In the genomic region with DNA sequence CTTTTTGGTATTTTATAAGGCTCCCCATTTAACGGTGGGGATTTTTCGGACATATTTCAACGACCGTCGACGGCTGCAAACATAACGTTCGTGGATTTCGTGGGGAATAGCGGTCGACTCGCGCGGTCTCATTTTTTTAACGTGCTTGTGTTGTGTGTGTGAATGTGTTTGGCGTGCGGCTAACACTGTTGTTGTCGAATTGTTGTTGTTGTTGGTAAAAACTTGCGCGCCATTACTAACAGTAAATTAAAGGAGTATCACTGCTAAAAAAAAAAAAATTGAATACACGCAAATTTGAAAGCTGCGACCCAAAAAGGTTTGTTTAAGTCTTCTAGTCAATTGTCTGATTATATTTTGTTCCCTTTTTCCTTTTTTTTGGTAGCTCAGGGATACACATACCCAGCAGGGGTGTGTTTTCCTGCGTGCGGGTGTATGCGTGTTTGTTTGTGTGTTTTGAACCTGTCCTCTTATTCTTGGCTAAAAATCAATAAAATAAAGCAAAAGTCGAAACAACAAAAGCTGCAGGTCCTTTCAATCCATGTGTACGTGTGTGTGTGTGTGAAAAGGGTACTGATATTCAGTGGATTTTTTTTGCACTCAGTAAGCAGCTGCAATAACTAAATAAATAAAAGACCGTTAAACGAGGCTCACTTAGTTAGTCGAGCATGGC, we compare ENCODE assay signal across 1 fruit fly cellular context.
TF ChIP-seq lines count a peak whose summit lies in the region.

TSS of gene CG12991 (plus strand) at position 80 of the 670 bp plus-strand sequence.

TF ChIP-seq in whole organism, embryonic, 481 proteins besides CTCF, POLR2A, EP300 and RAD21 (continued from another document and continues in another):
- TF ChIP-seq CG8089 (GFP tag; optimal IDR thresholded peaks at IDR 0.05; lab: Kevin White, UChicago), result no peak
- TF ChIP-seq CG9932 (GFP tag; IDR thresholded peaks at IDR 0.05; lab: Robert Waterston, UW), result 0 out of 2 replicates have a peak, but pooled peaks have one; percentile 13
- TF ChIP-seq kah (GFP tag; optimal IDR thresholded peaks at IDR 0.05; lab: Kevin White, UChicago), result no peak
- peak; percentile 39 for TF ChIP-seq MESR4 (GFP tag; optimal IDR thresholded peaks at IDR 0.05; lab: Kevin White, UChicago)
- TF ChIP-seq CG2202 (tag; optimal IDR thresholded peaks at IDR 0.05; lab: Kevin White, UChicago), result no peak
- TF ChIP-seq ac (GFP tag; optimal IDR thresholded peaks at IDR 0.05; lab: Kevin White, UChicago), result no peak
- TF ChIP-seq CG13287 (GFP tag; IDR thresholded peaks at IDR 0.05; lab: Robert Waterston, UW; ENCODE audit: partially characterized antibody), result no peak; the same call in 1 of the 2 replicates
- TF ChIP-seq trh (GFP tag; optimal IDR thresholded peaks at IDR 0.05; lab: Kevin White, UChicago), result no peak
- no peak for TF ChIP-seq CG13424 (tag; optimal IDR thresholded peaks at IDR 0.05; lab: Kevin White, UChicago)
- no peak for TF ChIP-seq Pdp1 (GFP tag; optimal IDR thresholded peaks at IDR 0.05; lab: Kevin White, UChicago)
- no peak for TF ChIP-seq gcm (GFP tag; optimal IDR thresholded peaks at IDR 0.05; lab: Kevin White, UChicago)
- TF ChIP-seq Fer1 (GFP tag; optimal IDR thresholded peaks at IDR 0.05; lab: Kevin White, UChicago), result peak; percentile 52
- no peak for TF ChIP-seq Oli (tag; optimal IDR thresholded peaks at IDR 0.05; lab: Kevin White, UChicago)
- TF ChIP-seq CrebB (tag; optimal IDR thresholded peaks at IDR 0.05; lab: Kevin White, UChicago), result no peak
- TF ChIP-seq jing (GFP tag; optimal IDR thresholded peaks at IDR 0.05; lab: Kevin White, UChicago), result no peak
- TF ChIP-seq CG7987 (GFP tag; optimal IDR thresholded peaks at IDR 0.05; lab: Kevin White, UChicago), result no peak
- no peak for TF ChIP-seq CG6854 (GFP tag; optimal IDR thresholded peaks at IDR 0.05; lab: Kevin White, UChicago)
- peak; percentile 78 for TF ChIP-seq CG4360 (GFP tag; IDR thresholded peaks at IDR 0.05; lab: Robert Waterston, UW)
- no peak for TF ChIP-seq Neu2 (GFP tag; optimal IDR thresholded peaks at IDR 0.05; lab: Kevin White, UChicago; ENCODE audit: borderline replicate concordance)
- TF ChIP-seq nerfin-2 (GFP tag; IDR thresholded peaks at IDR 0.05; lab: Robert Waterston, UW; ENCODE audit: partially characterized antibody), result no peak
- TF ChIP-seq CG13624 (GFP tag; optimal IDR thresholded peaks at IDR 0.05; lab: Kevin White, UChicago), result no peak
- peak; percentile 27 for TF ChIP-seq CG17359 (tag; optimal IDR thresholded peaks at IDR 0.05; lab: Kevin White, UChicago)
- TF ChIP-seq TFAM (GFP tag; optimal IDR thresholded peaks at IDR 0.05; lab: Kevin White, UChicago), result no peak
- no peak for TF ChIP-seq Ada2b (GFP tag; IDR thresholded peaks at IDR 0.05; lab: Robert Waterston, UW)
- no peak for TF ChIP-seq CG6791 (GFP tag; IDR thresholded peaks at IDR 0.05; lab: Robert Waterston, UW; ENCODE audit: partially characterized antibody)
- no peak for TF ChIP-seq CG2129 (GFP tag; IDR thresholded peaks at IDR 0.05; lab: Robert Waterston, UW; ENCODE audit: partially characterized antibody)
- TF ChIP-seq Stat92E (GFP tag; optimal IDR thresholded peaks at IDR 0.05; lab: Kevin White, UChicago), result no peak
- TF ChIP-seq fd3F (GFP tag; optimal IDR thresholded peaks at IDR 0.05; lab: Kevin White, UChicago), result no peak
- no peak for TF ChIP-seq CG11398 (GFP tag; optimal IDR thresholded peaks at IDR 0.05; lab: Kevin White, UChicago)
- no peak for TF ChIP-seq Mes4 (GFP tag; optimal IDR thresholded peaks at IDR 0.05; lab: Kevin White, UChicago)
- TF ChIP-seq ase (GFP tag; IDR thresholded peaks at IDR 0.05; lab: Robert Waterston, UW), result no peak
- TF ChIP-seq CG32532 (GFP tag; IDR thresholded peaks at IDR 0.05; lab: Robert Waterston, UW), result peak; percentile 52; the same call in 1 of the 2 replicates
- no peak for TF ChIP-seq CG1602 (GFP tag; optimal IDR thresholded peaks at IDR 0.05; lab: Kevin White, UChicago)
- no peak for TF ChIP-seq Ets65A (GFP tag; lab: Kevin White, UChicago)
- TF ChIP-seq CG32772 (GFP tag; IDR thresholded peaks at IDR 0.05; lab: Robert Waterston, UW), result no peak
- no peak for TF ChIP-seq Elba2 (GFP tag; optimal IDR thresholded peaks at IDR 0.05; lab: Kevin White, UChicago)
- TF ChIP-seq CG31388 (GFP tag; optimal IDR thresholded peaks at IDR 0.05; lab: Kevin White, UChicago), result no peak
- no peak for TF ChIP-seq CG9609 (GFP tag; optimal IDR thresholded peaks at IDR 0.05; lab: Kevin White, UChicago)
- peak; percentile 19 for TF ChIP-seq zfh2 (GFP tag; optimal IDR thresholded peaks at IDR 0.05; lab: Kevin White, UChicago)
- TF ChIP-seq salm (tag; optimal IDR thresholded peaks at IDR 0.05; lab: Kevin White, UChicago), result no peak
- TF ChIP-seq CG9215 (GFP tag; IDR thresholded peaks at IDR 0.05; lab: Robert Waterston, UW), result no peak
- peak; percentile 26; the same call in 1 of the 2 replicates for TF ChIP-seq vvl (GFP tag; IDR thresholded peaks at IDR 0.05; lab: Robert Waterston, UW)
- TF ChIP-seq CG16863 (GFP tag; optimal IDR thresholded peaks at IDR 0.05; lab: Kevin White, UChicago), result no peak
- no peak for TF ChIP-seq CG30403 (GFP tag; optimal IDR thresholded peaks at IDR 0.05; lab: Kevin White, UChicago)
- TF ChIP-seq Rfx (GFP tag; IDR thresholded peaks at IDR 0.05; lab: Robert Waterston, UW), result peak; percentile 45
- TF ChIP-seq chm (GFP tag; IDR thresholded peaks at IDR 0.05; lab: Robert Waterston, UW), result peak; percentile 62; the same call in 1 of the 2 replicates
- TF ChIP-seq CG17829 (tag; optimal IDR thresholded peaks at IDR 0.05; lab: Kevin White, UChicago), result no peak
- peak; percentile 2 for TF ChIP-seq CG7839 (tag; optimal IDR thresholded peaks at IDR 0.05; lab: Kevin White, UChicago)
- TF ChIP-seq D19A (tag; optimal IDR thresholded peaks at IDR 0.05; lab: Kevin White, UChicago), result no peak
- TF ChIP-seq CG18262 (tag; optimal IDR thresholded peaks at IDR 0.05; lab: Kevin White, UChicago), result no peak
- TF ChIP-seq gt (GFP tag; IDR thresholded peaks at IDR 0.05; lab: Robert Waterston, UW), result no peak
- no peak for TF ChIP-seq CG15696 (tag; optimal IDR thresholded peaks at IDR 0.05; lab: Kevin White, UChicago)
- no peak for TF ChIP-seq da (GFP tag; optimal IDR thresholded peaks at IDR 0.05; lab: Kevin White, UChicago)
- no peak for TF ChIP-seq CG6683 (GFP tag; optimal IDR thresholded peaks at IDR 0.05; lab: Kevin White, UChicago)
- peak; percentile 37 for TF ChIP-seq lab (GFP tag; optimal IDR thresholded peaks at IDR 0.05; lab: Kevin White, UChicago)
- no peak for TF ChIP-seq CG15514 (GFP tag; optimal IDR thresholded peaks at IDR 0.05; lab: Kevin White, UChicago)
- peak; percentile 51 for TF ChIP-seq cg (GFP tag; optimal IDR thresholded peaks at IDR 0.05; lab: Kevin White, UChicago)
- TF ChIP-seq aop (GFP tag; IDR thresholded peaks at IDR 0.05; lab: Robert Waterston, UW), result no peak
- TF ChIP-seq Atf3 (GFP tag; optimal IDR thresholded peaks at IDR 0.05; lab: Kevin White, UChicago), result no peak
- TF ChIP-seq CG13775 (GFP tag; optimal IDR thresholded peaks at IDR 0.05; lab: Kevin White, UChicago), result no peak
- no peak for TF ChIP-seq CG7745 (tag; optimal IDR thresholded peaks at IDR 0.05; lab: Kevin White, UChicago)
- TF ChIP-seq amos (GFP tag; IDR thresholded peaks at IDR 0.05; lab: Robert Waterston, UW; ENCODE audit: partially characterized antibody), result no peak; the same call in 1 of the 2 replicates
- TF ChIP-seq Eip74EF (GFP tag; optimal IDR thresholded peaks at IDR 0.05; lab: Kevin White, UChicago), result no peak
- peak; percentile 29; the same call in 1 of the 2 replicates for TF ChIP-seq E2f1 (GFP tag; IDR thresholded peaks at IDR 0.05; lab: Robert Waterston, UW)
- TF ChIP-seq mam (GFP tag; optimal IDR thresholded peaks at IDR 0.05; lab: Kevin White, UChicago), result peak; percentile 16
- TF ChIP-seq Doc3 (GFP tag; IDR thresholded peaks at IDR 0.05; lab: Robert Waterston, UW; ENCODE audit: partially characterized antibody), result no peak
- peak; percentile 10 for TF ChIP-seq CG12659 (GFP tag; optimal IDR thresholded peaks at IDR 0.05; lab: Kevin White, UChicago)
- TF ChIP-seq CG15011 (GFP tag; optimal IDR thresholded peaks at IDR 0.05; lab: Kevin White, UChicago), result no peak
- TF ChIP-seq Oaz (GFP tag; IDR thresholded peaks at IDR 0.05; lab: Robert Waterston, UW), result no peak
- TF ChIP-seq cwo (GFP tag; optimal IDR thresholded peaks at IDR 0.05; lab: Kevin White, UChicago), result no peak
- no peak for TF ChIP-seq CG6254 (GFP tag; optimal IDR thresholded peaks at IDR 0.05; lab: Kevin White, UChicago)
- no peak for TF ChIP-seq CG1603 (tag; optimal IDR thresholded peaks at IDR 0.05; lab: Kevin White, UChicago)
- TF ChIP-seq dan (GFP tag; IDR thresholded peaks at IDR 0.05; lab: Robert Waterston, UW), result no peak
- no peak for TF ChIP-seq CG4282 (GFP tag; optimal IDR thresholded peaks at IDR 0.05; lab: Kevin White, UChicago)
- TF ChIP-seq CG9876 (GFP tag; optimal IDR thresholded peaks at IDR 0.05; lab: Kevin White, UChicago), result no peak
- no peak for TF ChIP-seq Poxn (GFP tag; IDR thresholded peaks at IDR 0.05; lab: Robert Waterston, UW)
- TF ChIP-seq luna (GFP tag; optimal IDR thresholded peaks at IDR 0.05; lab: Kevin White, UChicago), result no peak
- 0 out of 3 replicates have a peak, but pooled peaks have one; percentile 36 for TF ChIP-seq C15 (GFP tag; IDR thresholded peaks at IDR 0.05; lab: Robert Waterston, UW)
- TF ChIP-seq bab2 (GFP tag; optimal IDR thresholded peaks at IDR 0.05; lab: Kevin White, UChicago), result no peak
- TF ChIP-seq mld (GFP tag; IDR thresholded peaks at IDR 0.05; lab: Robert Waterston, UW; ENCODE audit: partially characterized antibody), result no peak
- peak; percentile 24 for TF ChIP-seq CG2120 (GFP tag; optimal IDR thresholded peaks at IDR 0.05; lab: Kevin White, UChicago)
- no peak for TF ChIP-seq az2 (GFP tag; optimal IDR thresholded peaks at IDR 0.05; lab: Kevin White, UChicago)
- TF ChIP-seq CG11723 (GFP tag; optimal IDR thresholded peaks at IDR 0.05; lab: Kevin White, UChicago), result no peak
- TF ChIP-seq CG3281 (GFP tag; optimal IDR thresholded peaks at IDR 0.05; lab: Kevin White, UChicago), result peak; percentile 36
- TF ChIP-seq Dip3 (GFP tag; optimal IDR thresholded peaks at IDR 0.05; lab: Kevin White, UChicago), result no peak
- TF ChIP-seq CG12104 (GFP tag; optimal IDR thresholded peaks at IDR 0.05; lab: Kevin White, UChicago), result no peak
- no peak for TF ChIP-seq otp (GFP tag; IDR thresholded peaks at IDR 0.05; lab: Robert Waterston, UW)
- no peak for TF ChIP-seq CG18476 (GFP tag; optimal IDR thresholded peaks at IDR 0.05; lab: Kevin White, UChicago)
- TF ChIP-seq Side (GFP tag; optimal IDR thresholded peaks at IDR 0.05; lab: Kevin White, UChicago), result no peak
- peak; percentile 31 for TF ChIP-seq pita (GFP tag; optimal IDR thresholded peaks at IDR 0.05; lab: Kevin White, UChicago)
- TF ChIP-seq CG11695 (GFP tag; IDR thresholded peaks at IDR 0.05; lab: Robert Waterston, UW), result peak; percentile 81
- no peak for TF ChIP-seq CG17568 (GFP tag; optimal IDR thresholded peaks at IDR 0.05; lab: Kevin White, UChicago)
- TF ChIP-seq Vsx1 (GFP tag; optimal IDR thresholded peaks at IDR 0.05; lab: Kevin White, UChicago), result no peak
- no peak for TF ChIP-seq CG4707 (GFP tag; optimal IDR thresholded peaks at IDR 0.05; lab: Kevin White, UChicago)
- TF ChIP-seq pb (GFP tag; optimal IDR thresholded peaks at IDR 0.05; lab: Kevin White, UChicago), result no peak
- no peak for TF ChIP-seq vfl (GFP tag; optimal IDR thresholded peaks at IDR 0.05; lab: Kevin White, UChicago)
- TF ChIP-seq CG8478 (optimal IDR thresholded peaks at IDR 0.05; lab: Kevin White, UChicago), result no peak
- no peak for TF ChIP-seq exex (tag; optimal IDR thresholded peaks at IDR 0.05; lab: Kevin White, UChicago)
- TF ChIP-seq CG4424 (GFP tag; optimal IDR thresholded peaks at IDR 0.05; lab: Kevin White, UChicago), result no peak
- no peak for TF ChIP-seq CG5180 (GFP tag; optimal IDR thresholded peaks at IDR 0.05; lab: Kevin White, UChicago)
- no peak for TF ChIP-seq Bgb (GFP tag; IDR thresholded peaks at IDR 0.05; lab: Robert Waterston, UW; ENCODE audit: partially characterized antibody)
- no peak for TF ChIP-seq hb (GFP tag; IDR thresholded peaks at IDR 0.05; lab: Robert Waterston, UW; ENCODE audit: partially characterized antibody)
- no peak for TF ChIP-seq BtbVII (GFP tag; optimal IDR thresholded peaks at IDR 0.05; lab: Kevin White, UChicago)
- no peak for TF ChIP-seq croc (GFP tag; conservative IDR thresholded peaks at IDR 0.05; lab: Robert Waterston, UW)
- 0 out of 2 replicates have a peak, but pooled peaks have one; percentile 8 for TF ChIP-seq Drgx (GFP tag; IDR thresholded peaks at IDR 0.05; lab: Robert Waterston, UW)
- TF ChIP-seq HLH54F (GFP tag; optimal IDR thresholded peaks at IDR 0.05; lab: Kevin White, UChicago), result no peak
- no peak for TF ChIP-seq Bdp1 (GFP tag; optimal IDR thresholded peaks at IDR 0.05; lab: Kevin White, UChicago)
- TF ChIP-seq pum (GFP tag; optimal IDR thresholded peaks at IDR 0.05; lab: Kevin White, UChicago), result no peak
- TF ChIP-seq vnd (GFP tag; IDR thresholded peaks at IDR 0.05; lab: Robert Waterston, UW; ENCODE audit: partially characterized antibody), result no peak
- TF ChIP-seq pfk (GFP tag; optimal IDR thresholded peaks at IDR 0.05; lab: Kevin White, UChicago), result no peak
- TF ChIP-seq z (GFP tag; IDR thresholded peaks at IDR 0.05; lab: Robert Waterston, UW), result no peak
- TF ChIP-seq CG18599 (GFP tag; optimal IDR thresholded peaks at IDR 0.05; lab: Kevin White, UChicago), result peak; percentile 47
- TF ChIP-seq CG8281 (tag; optimal IDR thresholded peaks at IDR 0.05; lab: Kevin White, UChicago), result no peak
- TF ChIP-seq CG4404 (GFP tag; IDR thresholded peaks at IDR 0.05; lab: Robert Waterston, UW), result no peak
- TF ChIP-seq slbo (GFP tag; IDR thresholded peaks at IDR 0.05; lab: Robert Waterston, UW), result peak; percentile 38; the same call in 1 of the 2 replicates
- no peak for TF ChIP-seq chn (GFP tag; optimal IDR thresholded peaks at IDR 0.05; lab: Kevin White, UChicago)
- TF ChIP-seq CG2889 (GFP tag; IDR thresholded peaks at IDR 0.05; lab: Robert Waterston, UW), result no peak
- peak; percentile 15 for TF ChIP-seq CG13296 (GFP tag; optimal IDR thresholded peaks at IDR 0.05; lab: Kevin White, UChicago)
- no peak for TF ChIP-seq CG34376 (GFP tag; optimal IDR thresholded peaks at IDR 0.05; lab: Kevin White, UChicago)
- TF ChIP-seq Opbp (GFP tag; IDR thresholded peaks at IDR 0.05; lab: Robert Waterston, UW; ENCODE audit: partially characterized antibody), result no peak
- no peak for TF ChIP-seq CG1024 (GFP tag; IDR thresholded peaks at IDR 0.05; lab: Robert Waterston, UW)
- TF ChIP-seq Abd-B (GFP tag; optimal IDR thresholded peaks at IDR 0.05; lab: Kevin White, UChicago), result no peak
- TF ChIP-seq rib (GFP tag; IDR thresholded peaks at IDR 0.05; lab: Robert Waterston, UW), result no peak
- TF ChIP-seq CG17186 (GFP tag; optimal IDR thresholded peaks at IDR 0.05; lab: Kevin White, UChicago), result no peak
- TF ChIP-seq insv (GFP tag; optimal IDR thresholded peaks at IDR 0.05; lab: Kevin White, UChicago), result no peak
- TF ChIP-seq odd (GFP tag; optimal IDR thresholded peaks at IDR 0.05; lab: Kevin White, UChicago), result peak; percentile 5
